Worm (Caenorhabditis elegans): ENCODE results near the gene F13H8.3.

ce11 chrII:6226995-6227394 is 36.8 kb upstream of the F13H8.3 start, which contains the start of gene srsy-2:
- no peak for TF ChIP-seq ztf-29 (GFP tag; IDR thresholded peaks at IDR 0.05)
- no peak for TF ChIP-seq klf-2 (GFP tag; conservative IDR thresholded peaks at IDR 0.05)
- TF ChIP-seq cog-1 (tag; optimal IDR thresholded peaks at IDR 0.05), result no peak
- no peak for TF ChIP-seq ref-1 (GFP tag; conservative IDR thresholded peaks at IDR 0.05)
- no peak for TF ChIP-seq med-1 (GFP tag; optimal IDR thresholded peaks at IDR 0.05; ENCODE audit: insufficient read depth)
- no peak for TF ChIP-seq flt-1 (GFP tag; IDR thresholded peaks at IDR 0.05)
- no peak for TF ChIP-seq T22C8.4 (GFP tag; IDR thresholded peaks at IDR 0.05)
- TF ChIP-seq tab-1 (GFP tag; IDR thresholded peaks at IDR 0.05), result no peak
- TF ChIP-seq ztf-23 (GFP tag; IDR thresholded peaks at IDR 0.05), result no peak

Data from whole organism, midembryonic.